Worm (Caenorhabditis elegans): Measurements from ENCODE around the gene ZK938.1.

- TF ChIP-seq snpc-4 (tag; optimal IDR thresholded peaks at IDR 0.05) (no peak), sptf-1 (tag; optimal IDR thresholded peaks at IDR 0.05) (no peak), nhr-76 (tag; optimal IDR thresholded peaks at IDR 0.05) (no peak), ceh-8 (GFP tag; optimal IDR thresholded peaks at IDR 0.05) (no peak)
Observed at ce11 chrII:9857791-9858190, 28.6 kb downstream of the ZK938.1 start, which contains the start of gene chil-6.
